Worm (Caenorhabditis elegans): ENCODE measurements around the gene oac-50.
A peak's percentile ranks its signal among the peaks of the same experiment; 100 is the strongest.

Gene oac-50

ce11 chrV:9082350-9082749 lies 9.0 kb upstream of the oac-50 start:
- peak in 1 of 2 experiments; percentile 95 for TF ChIP-seq unc-62 (GFP tag; optimal IDR thresholded peaks at IDR 0.05 in 1 of 2)
- no peak for TF ChIP-seq unc-62 (tag; optimal IDR thresholded peaks at IDR 0.05)
- no peak for TF ChIP-seq duxl-1 (tag; optimal IDR thresholded peaks at IDR 0.05; ENCODE audit: poor library complexity)
- peak; percentile 9 for TF ChIP-seq hlh-11 (tag; optimal IDR thresholded peaks at IDR 0.05)
- TF ChIP-seq nhr-28 (tag; optimal IDR thresholded peaks at IDR 0.05) = peak; percentile 37

ce11 chrV:9081410-9081809 lies 8.1 kb upstream of the oac-50 start:
- TF ChIP-seq lin-29 (GFP tag; IDR thresholded peaks at IDR 0.05) (no peak), hif-1 (tag; optimal IDR thresholded peaks at IDR 0.05) (peak in 1 of 2 experiments; percentile 16), nhr-25 (tag; optimal IDR thresholded peaks at IDR 0.05; ENCODE audit: borderline replicate concordance, insufficient read depth) (no peak), ceh-62 (tag; optimal IDR thresholded peaks at IDR 0.05) (no peak), fos-1 (tag; optimal IDR thresholded peaks at IDR 0.05) (no peak), unc-130 (GFP tag; optimal IDR thresholded peaks at IDR 0.05) (no peak), ama-1 (optimal IDR thresholded peaks at IDR 0.05) (no peak), zip-11 (GFP tag; IDR thresholded peaks at IDR 0.05) (no peak), daf-19 (GFP tag; conservative IDR thresholded peaks at IDR 0.05) (no peak), nhr-41 (GFP tag; IDR thresholded peaks at IDR 0.05) (no peak), ces-1 (GFP tag; optimal IDR thresholded peaks at IDR 0.05) (no peak), nhr-77 (tag; optimal IDR thresholded peaks at IDR 0.05) (peak; percentile 4), daf-16 (GFP tag; optimal IDR thresholded peaks at IDR 0.05) (no peak), daf-16 (tag; optimal IDR thresholded peaks at IDR 0.05) (peak; percentile 71), nhr-11 (tag; optimal IDR thresholded peaks at IDR 0.05) (no peak), ctbp-1 (GFP tag; IDR thresholded peaks at IDR 0.05) (no peak), cey-2 (tag; optimal IDR thresholded peaks at IDR 0.05; ENCODE audit: borderline replicate concordance, insufficient read depth) (no peak), lir-3 (tag; optimal IDR thresholded peaks at IDR 0.05) (no peak), pqm-1 (tag; optimal IDR thresholded peaks at IDR 0.05) (peak; percentile 44), ztf-11 (tag; optimal IDR thresholded peaks at IDR 0.05) (no peak), R02D3.7 (tag; optimal IDR thresholded peaks at IDR 0.05) (no peak), daf-8 (GFP tag; IDR thresholded peaks at IDR 0.05) (no peak), snpc-1.2 (GFP tag; IDR thresholded peaks at IDR 0.05) (no peak), hmg-1.1 (GFP tag; IDR thresholded peaks at IDR 0.05) (no peak), attf-4 (tag; optimal IDR thresholded peaks at IDR 0.05) (no peak), dve-1 (tag; optimal IDR thresholded peaks at IDR 0.05; ENCODE audit: insufficient read depth) (peak; percentile 70), aly-2 (tag; optimal IDR thresholded peaks at IDR 0.05) (no peak), nhr-48 (tag; optimal IDR thresholded peaks at IDR 0.05) (no peak), hlh-30 (tag; optimal IDR thresholded peaks at IDR 0.05; ENCODE audit: insufficient read depth) (peak; percentile 29), pha-4 (GFP tag; IDR thresholded peaks at IDR 0.05) (no peak), pha-4 (tag; optimal IDR thresholded peaks at IDR 0.05) (peak; percentile 62), set-16 (GFP tag; IDR thresholded peaks at IDR 0.05) (no peak), saeg-2 (GFP tag; IDR thresholded peaks at IDR 0.05) (no peak), zip-2 (tag; optimal IDR thresholded peaks at IDR 0.05) (no peak), nhr-111 (GFP tag; optimal IDR thresholded peaks at IDR 0.05) (no peak), lsy-2 (tag; optimal IDR thresholded peaks at IDR 0.05) (no peak), aha-1 (tag) (peak; percentile 65), lin-39 (tag; optimal IDR thresholded peaks at IDR 0.05) (no peak), hlh-11 (tag; optimal IDR thresholded peaks at IDR 0.05) (peak; percentile 57), skn-1 (tag; optimal IDR thresholded peaks at IDR 0.05) (no peak), egl-43 (GFP tag; IDR thresholded peaks at IDR 0.05) (no peak), dmd-6 (GFP tag; IDR thresholded peaks at IDR 0.05) (no peak; the same call in 1 of the 2 replicates), ceh-20 (GFP tag; IDR thresholded peaks at IDR 0.05) (no peak), lin-13 (GFP tag; optimal IDR thresholded peaks at IDR 0.05) (no peak), sdz-12 (GFP tag; optimal IDR thresholded peaks at IDR 0.05) (no peak), zfp-3 (GFP tag; conservative IDR thresholded peaks at IDR 0.05) (no peak), nhr-28 (tag; optimal IDR thresholded peaks at IDR 0.05) (peak; percentile 38)
